Worm (Caenorhabditis elegans) whole organism, L1 larva: ENCODE measurements around the gene F49E12.8.

Experiments
- egl-27 ChIP-seq, 2 experiments: fragments of 150-350 bp in 1 of 2; sonication (generic microtip); optimal IDR thresholded peaks; 3 replicates each; lab custom pipeline; 2017 to 2018; ENCODE audit warnings: missing biosample characterization in 2 of 2, missing genetic modification characterization in 2 of 2, missing genetic modification reagents in 2 of 2
- lin-15B ChIP-seq: fragments of 150-350 bp; sonication (generic microtip); optimal IDR thresholded peaks from 3 replicates; lab custom pipeline; 2014; ENCODE audit warnings: missing biosample characterization, missing genetic modification characterization

ce11 chrII:8388001-8388513 lies 6.0 kb downstream of the F49E12.8 start, which contains the start of gene drd-1:
- no peak for TF ChIP-seq lin-15B (tag; lab: Kevin White, UChicago)
- no peak for TF ChIP-seq egl-27 (tag; optimal IDR thresholded peaks at IDR 0.05; lab: Kevin White, UChicago)
